Worm (Caenorhabditis elegans) whole organism, young adult: ENCODE data around the gene clec-40.

Experiments used
- F49E8.2 ChIP-seq: sonication (generic microtip); optimal IDR thresholded peaks from 3 replicates; lab custom pipeline; 2017; ENCODE audit warnings: missing genetic modification characterization, mild to moderate bottlenecking, missing compliant biosample characterization, antibody characterized with exemption, moderate library complexity; ENCODE audit not compliant: insufficient read depth
- Y56A3A.18 ChIP-seq: fragments of 200-800 bp; sonication (Bioruptor generic); IDR thresholded peaks from 2 replicates; pipeline ENCODE4 v1.3.6; 2022; ENCODE audit warnings: missing genetic modification reagents, missing genetic modification characterization, missing compliant biosample characterization
- bed-1 ChIP-seq: fragments of 200-800 bp; sonication (Bioruptor generic); IDR thresholded peaks from 2 replicates; pipeline ENCODE4 v1.3.6; 2022; ENCODE audit warnings: missing genetic modification reagents, missing genetic modification characterization, missing compliant biosample characterization
- cebp-1 ChIP-seq, 2 experiments: fragments of 200-800 bp in 1 of 2; sonication (Bioruptor generic) in 1 of 2; sonication (generic microtip) in 1 of 2; IDR thresholded peaks in 1 of 2; optimal IDR thresholded peaks in 1 of 2; 2 replicates each; pipeline versions ENCODE4 v1.3.6 to Lab custom; 2017 to 2022; ENCODE audit warnings: missing compliant biosample characterization in 2 of 2, missing genetic modification characterization in 2 of 2, mild to moderate bottlenecking in 1 of 2, missing genetic modification reagents in 1 of 2, moderate library complexity in 1 of 2
- lir-1 ChIP-seq: fragments of 200-800 bp; sonication (Bioruptor generic); conservative IDR thresholded peaks from 2 replicates; pipeline ENCODE4 v1.3.6; 2022; ENCODE audit warnings: missing genetic modification reagents, missing genetic modification characterization, missing compliant biosample characterization
- madf-6 ChIP-seq: fragments of 200-800 bp; sonication (Bioruptor generic); IDR thresholded peaks from 2 replicates; pipeline ENCODE4 v1.3.6; 2022; ENCODE audit warnings: missing genetic modification reagents, missing genetic modification characterization, missing compliant biosample characterization
- nhr-90 ChIP-seq: sonication (generic microtip); optimal IDR thresholded peaks from 2 replicates; lab custom pipeline; 2016; ENCODE audit warnings: missing genotype, mild to moderate bottlenecking, missing genetic modification characterization, missing compliant biosample characterization
- pha-4 ChIP-seq: fragments of 150-350 bp; sonication (generic microtip); optimal IDR thresholded peaks from 2 replicates; lab custom pipeline; 2014; ENCODE audit warnings: missing biosample characterization, missing genetic modification reagents, missing genetic modification characterization
- rec-8 ChIP-seq, 2 experiments: sonication (generic microtip); optimal IDR thresholded peaks; 2 replicates each; lab custom pipeline; 2016; ENCODE audit warnings: mild to moderate bottlenecking in 2 of 2, missing genetic modification characterization in 2 of 2, missing genetic modification reagents in 2 of 2, missing genotype in 2 of 2, missing biosample characterization in 1 of 2, missing compliant biosample characterization in 1 of 2, moderate library complexity in 1 of 2
- sdz-38 ChIP-seq: sonication (generic microtip); optimal IDR thresholded peaks from 2 replicates; lab custom pipeline; 2016; ENCODE audit warnings: missing genotype, missing genetic modification characterization, missing compliant biosample characterization
- sea-2 ChIP-seq: fragments of 200-800 bp; sonication (Bioruptor generic); IDR thresholded peaks from 2 replicates; pipeline ENCODE4 v1.3.6; 2022; ENCODE audit warnings: missing genetic modification characterization, missing compliant biosample characterization

DNA sequence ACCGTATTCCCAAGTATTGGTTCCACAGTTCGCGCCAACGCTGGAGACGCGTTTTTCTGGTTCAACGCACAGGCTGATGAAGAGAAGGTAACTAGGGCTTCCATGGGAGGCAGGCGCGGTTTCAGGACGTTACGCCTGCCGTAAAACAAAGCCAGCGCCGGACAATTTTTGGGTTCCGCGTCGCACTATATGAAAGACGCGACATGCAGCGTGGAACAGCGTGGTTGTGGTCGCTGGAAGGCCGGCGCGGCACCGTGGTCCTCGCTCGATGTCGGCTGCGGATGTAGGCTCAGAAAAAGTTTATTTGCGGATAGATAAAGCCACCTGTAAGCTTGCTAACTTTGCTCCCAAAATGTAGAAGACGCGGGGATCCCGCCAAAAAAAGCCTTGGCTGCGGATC, 2.4 kb downstream of the clec-40 start:
- no peak for TF ChIP-seq pha-4 (tag; lab: Kevin White, UChicago)
- TF ChIP-seq bed-1 (GFP tag; lab: Robert Waterston, UW), result no peak
- no peak for TF ChIP-seq cebp-1 (GFP tag; IDR thresholded peaks at IDR 0.05; lab: Robert Waterston, UW)
- TF ChIP-seq cebp-1 (tag; optimal IDR thresholded peaks at IDR 0.05; lab: Kevin White, UChicago), result no peak
- no peak for TF ChIP-seq F49E8.2 (tag; lab: Kevin White, UChicago)
- TF ChIP-seq Y56A3A.18 (GFP tag; lab: Robert Waterston, UW), result no peak
- TF ChIP-seq madf-6 (GFP tag; lab: Robert Waterston, UW), result no peak
- TF ChIP-seq sdz-38 (tag; lab: Kevin White, UChicago), result no peak
- TF ChIP-seq rec-8 (tag; optimal IDR thresholded peaks at IDR 0.05; lab: Kevin White, UChicago), result no peak
- no peak for TF ChIP-seq nhr-90 (tag; lab: Kevin White, UChicago)
- TF ChIP-seq sea-2, result no peak
- no peak for TF ChIP-seq lir-1 (GFP tag; lab: Robert Waterston, UW)
